Fruit fly (Drosophila melanogaster) whole organism, embryonic: ENCODE measurements around the gene tsl.
A peak's percentile ranks its signal among the peaks of the same experiment; 100 is the strongest.

Experiments
- CG10209 ChIP-seq: fragments of 200-800 bp; sonication (Bioruptor generic); optimal IDR thresholded peaks from 3 replicates; lab custom pipeline; 2017; ENCODE audit warnings: missing biosample characterization, mild to moderate bottlenecking, missing genetic modification characterization, missing genetic modification reagents
- CG10274 ChIP-seq: fragments of 200-800 bp; sonication (Bioruptor generic); optimal IDR thresholded peaks from 3 replicates; lab custom pipeline; 2017; ENCODE audit warnings: missing biosample characterization, mild to moderate bottlenecking, missing genetic modification characterization
- CG11398 ChIP-seq: fragments of 200-800 bp; sonication (Bioruptor generic); optimal IDR thresholded peaks from 2 replicates; lab custom pipeline; 2016; ENCODE audit warnings: missing biosample characterization, missing genetic modification characterization
- CG11504 ChIP-seq: fragments of 200-800 bp; sonication (Bioruptor generic); optimal IDR thresholded peaks from 3 replicates; lab custom pipeline; 2019; ENCODE audit warnings: missing biosample characterization, mild to moderate bottlenecking, missing genetic modification characterization, moderate library complexity
- CG14710 ChIP-seq: fragments of 200-800 bp; sonication (Bioruptor generic); optimal IDR thresholded peaks from 3 replicates; lab custom pipeline; 2019; ENCODE audit warnings: missing biosample characterization, mild to moderate bottlenecking, missing genetic modification characterization, moderate library complexity
- CG17912 ChIP-seq: fragments of 200-800 bp; sonication (Bioruptor generic); optimal IDR thresholded peaks from 2 replicates; lab custom pipeline; 2018; ENCODE audit warnings: missing biosample characterization, mild to moderate bottlenecking, missing genetic modification characterization
- CG33213 ChIP-seq: fragments of 200-800 bp; sonication (Bioruptor generic); optimal IDR thresholded peaks from 3 replicates; lab custom pipeline; 2016; ENCODE audit warnings: missing biosample characterization, missing genetic modification characterization
- CG3838 ChIP-seq: fragments of 200-800 bp; sonication (Bioruptor generic); optimal IDR thresholded peaks from 3 replicates; lab custom pipeline; 2016; ENCODE audit warnings: missing biosample characterization, missing genetic modification characterization
- CG42726 ChIP-seq: fragments of 200-800 bp; sonication (Bioruptor generic); IDR thresholded peaks from 2 replicates; pipeline ENCODE4 v1.3.6; 2022; ENCODE audit warnings: missing biosample characterization, missing genetic modification characterization; ENCODE audit not compliant: partially characterized antibody
- CG4360 ChIP-seq: fragments of 200-800 bp; sonication (Bioruptor generic); IDR thresholded peaks from 2 replicates; pipeline ENCODE4 v1.3.6; 2022; ENCODE audit warnings: missing biosample characterization, missing genetic modification characterization
- CG4730 ChIP-seq: fragments of 200-800 bp; sonication (Bioruptor generic); IDR thresholded peaks from 2 replicates; pipeline ENCODE4 v1.3.6; 2022; ENCODE audit warnings: missing biosample characterization, missing genetic modification characterization
- CG5180 ChIP-seq: fragments of 200-800 bp; sonication (Bioruptor generic); optimal IDR thresholded peaks from 3 replicates; lab custom pipeline; 2017; ENCODE audit warnings: missing biosample characterization, missing genetic modification characterization, mild to moderate bottlenecking, moderate library complexity, missing genetic modification reagents
- CG5245 ChIP-seq: fragments of 200-800 bp; sonication (Bioruptor generic); optimal IDR thresholded peaks from 3 replicates; lab custom pipeline; 2016; ENCODE audit warnings: missing biosample characterization, missing genetic modification characterization
- CG6254 ChIP-seq: fragments of 200-800 bp; sonication (Bioruptor generic); optimal IDR thresholded peaks from 3 replicates; lab custom pipeline; 2017; ENCODE audit warnings: mild to moderate bottlenecking, missing biosample characterization, missing genetic modification reagents, missing genetic modification characterization
- CG6791 ChIP-seq: fragments of 200-800 bp; sonication (Bioruptor generic); IDR thresholded peaks from 3 replicates; pipeline ENCODE4 v1.3.6; 2022; ENCODE audit warnings: missing biosample characterization, missing genetic modification characterization; ENCODE audit not compliant: partially characterized antibody
- CG8089 ChIP-seq: fragments of 200-800 bp; sonication (Bioruptor generic); optimal IDR thresholded peaks from 3 replicates; lab custom pipeline; 2016; ENCODE audit warnings: missing biosample characterization, missing genetic modification characterization
- CG8388 ChIP-seq: fragments of 200-800 bp; sonication (Bioruptor generic); optimal IDR thresholded peaks from 2 replicates; lab custom pipeline; 2019; ENCODE audit warnings: missing biosample characterization, mild to moderate bottlenecking, missing genetic modification characterization, moderate library complexity
- CG8765 ChIP-seq: fragments of 200-800 bp; sonication (Bioruptor generic); IDR thresholded peaks from 2 replicates; pipeline ENCODE4 v1.3.6; 2022; ENCODE audit warnings: missing biosample characterization, missing genetic modification characterization
- CG9817 ChIP-seq: fragments of 200-800 bp; sonication (Bioruptor generic); optimal IDR thresholded peaks from 2 replicates; lab custom pipeline; 2018; ENCODE audit warnings: missing biosample characterization, mild to moderate bottlenecking, missing genetic modification characterization, moderate library complexity
- Dll ChIP-seq: fragments of 200-800 bp; sonication (Bioruptor generic); IDR thresholded peaks from 4 replicates; pipeline ENCODE4 v1.3.6; 2022; ENCODE audit warnings: missing biosample characterization, missing genetic modification characterization; ENCODE audit not compliant: partially characterized antibody
- E2f2 ChIP-seq: fragments of 200-800 bp; sonication (Bioruptor generic); IDR thresholded peaks from 2 replicates; pipeline ENCODE4 v1.3.6; 2022; ENCODE audit warnings: missing biosample characterization, missing genetic modification characterization
- HLH54F ChIP-seq: fragments of 200-800 bp; sonication (Bioruptor generic); optimal IDR thresholded peaks from 3 replicates; lab custom pipeline; 2016; ENCODE audit warnings: missing biosample characterization, missing genetic modification characterization
- Hr51 ChIP-seq, 2 experiments: fragments of 200-800 bp; sonication (Bioruptor generic); optimal IDR thresholded peaks; 2 replicates in 1 of 2; 3 replicates in 1 of 2; lab custom pipeline; 2016 to 2018; ENCODE audit warnings: missing biosample characterization in 2 of 2, missing genetic modification characterization in 2 of 2, mild to moderate bottlenecking in 1 of 2, moderate library complexity in 1 of 2
- Lpt ChIP-seq: fragments of >200 bp; optimal IDR thresholded peaks from 2 replicates; lab custom pipeline; 2018; ENCODE audit warnings: missing biosample characterization, missing genetic modification characterization
- Med ChIP-seq: fragments of 200-800 bp; sonication (Bioruptor generic); peaks from one replicate; lab custom pipeline; 2016; ENCODE audit warnings: missing biosample characterization, missing genetic modification characterization, mild to moderate bottlenecking, inconsistent platforms, moderate library complexity
- Pdp1 ChIP-seq, 2 experiments: fragments of 200-800 bp; sonication (Bioruptor generic); optimal IDR thresholded peaks; 3 replicates each; lab custom pipeline; 2016; ENCODE audit warnings: missing biosample characterization in 2 of 2, missing genetic modification characterization in 2 of 2, mild to moderate bottlenecking in 1 of 2, moderate library complexity in 1 of 2
- Sin3A ChIP-seq: fragments of >200 bp; optimal IDR thresholded peaks from 2 replicates; lab custom pipeline; 2018
- TFAM ChIP-seq: fragments of 200-800 bp; sonication (Bioruptor generic); optimal IDR thresholded peaks from 2 replicates; lab custom pipeline; 2017; ENCODE audit warnings: missing biosample characterization, missing genetic modification characterization, inconsistent platforms
- amos ChIP-seq: fragments of 200-800 bp; sonication (Bioruptor generic); IDR thresholded peaks from 2 replicates; pipeline ENCODE4 v1.3.6; 2022; ENCODE audit warnings: missing biosample characterization, missing genetic modification characterization; ENCODE audit not compliant: partially characterized antibody
- gce ChIP-seq: fragments of 200-800 bp; sonication (Bioruptor generic); IDR thresholded peaks from 3 replicates; pipeline ENCODE4 v1.3.6; 2022; ENCODE audit warnings: missing biosample characterization, missing genetic modification characterization
- gcm2 ChIP-seq: fragments of 200-800 bp; sonication (Bioruptor generic); optimal IDR thresholded peaks from 2 replicates; lab custom pipeline; 2016; ENCODE audit warnings: missing biosample characterization, missing genetic modification characterization
- grn ChIP-seq: fragments of 200-800 bp; sonication (Bioruptor generic); optimal IDR thresholded peaks from 3 replicates; lab custom pipeline; 2017; ENCODE audit warnings: missing biosample characterization, missing genetic modification characterization
- hb ChIP-seq: fragments of 200-800 bp; sonication (Bioruptor generic); IDR thresholded peaks from 3 replicates; pipeline ENCODE4 v1.3.6; 2022; ENCODE audit warnings: missing biosample characterization, missing genetic modification characterization; ENCODE audit not compliant: partially characterized antibody
- lbe ChIP-seq: fragments of 200-800 bp; sonication (Bioruptor generic); optimal IDR thresholded peaks from 2 replicates; lab custom pipeline; 2016; ENCODE audit warnings: missing biosample characterization, mild to moderate bottlenecking, missing genetic modification characterization
- oc ChIP-seq: fragments of 200-800 bp; sonication (Bioruptor generic); optimal IDR thresholded peaks from 2 replicates; lab custom pipeline; 2018; ENCODE audit warnings: missing biosample characterization, mild to moderate bottlenecking, missing genetic modification characterization, moderate library complexity
- pan ChIP-seq, 4 experiments: fragments of >200 bp in 3 of 4; fragments of 200-800 bp in 1 of 4; sonication (Bioruptor generic) in 1 of 4; optimal IDR thresholded peaks in 3 of 4; IDR thresholded peaks in 1 of 4; 2 replicates each; pipeline versions ENCODE4 v1.3.6 to Lab custom; 2017 to 2022; ENCODE audit warnings: missing biosample characterization in 2 of 4, missing genetic modification characterization in 2 of 4, mixed read lengths in 1 of 4
- repo ChIP-seq: fragments of 200-800 bp; sonication (Bioruptor generic); optimal IDR thresholded peaks from 2 replicates; lab custom pipeline; 2016; ENCODE audit warnings: missing biosample characterization, missing genetic modification characterization
- scrt ChIP-seq: fragments of 200-800 bp; sonication (Bioruptor generic); optimal IDR thresholded peaks from 2 replicates; lab custom pipeline; 2018; ENCODE audit warnings: missing biosample characterization, mild to moderate bottlenecking, missing genetic modification characterization, moderate library complexity
- shn ChIP-seq: fragments of 200-800 bp; sonication (Bioruptor generic); optimal IDR thresholded peaks from 3 replicates; lab custom pipeline; 2016; ENCODE audit warnings: missing biosample characterization, missing genetic modification characterization
- sima ChIP-seq: fragments of 200-800 bp; sonication (Bioruptor generic); optimal IDR thresholded peaks from 2 replicates; lab custom pipeline; 2016; ENCODE audit warnings: missing biosample characterization, missing genetic modification characterization
- sisA ChIP-seq: fragments of 200-800 bp; sonication (Bioruptor generic); IDR thresholded peaks from 2 replicates; pipeline ENCODE4 v1.3.6; 2022; ENCODE audit warnings: missing biosample characterization, missing genetic modification characterization
- so ChIP-seq: fragments of 200-800 bp; sonication (Bioruptor generic); IDR thresholded peaks from 3 replicates; pipeline ENCODE4 v1.3.6; 2022; ENCODE audit warnings: missing biosample characterization, missing genetic modification characterization
- stc ChIP-seq: fragments of 200-800 bp; sonication (Bioruptor generic); IDR thresholded peaks from 2 replicates; pipeline ENCODE4 v1.3.6; 2022; ENCODE audit warnings: missing biosample characterization, missing genetic modification characterization
- tll ChIP-seq, 2 experiments: fragments of 200-800 bp in 1 of 2; fragments of >200 bp in 1 of 2; sonication (Bioruptor generic) in 1 of 2; optimal IDR thresholded peaks; 2 replicates each; lab custom pipeline; 2017 to 2019; ENCODE audit warnings: missing biosample characterization in 2 of 2, missing genetic modification characterization in 2 of 2, mild to moderate bottlenecking in 1 of 2, moderate library complexity in 1 of 2
- trem ChIP-seq: fragments of 200-800 bp; optimal IDR thresholded peaks from 3 replicates; lab custom pipeline; 2019; ENCODE audit warnings: missing biosample characterization, mild to moderate bottlenecking, missing genetic modification characterization, moderate library complexity
- trh ChIP-seq: fragments of 200-800 bp; sonication (Bioruptor generic); optimal IDR thresholded peaks from 2 replicates; lab custom pipeline; 2016; ENCODE audit warnings: missing biosample characterization, missing genetic modification characterization
- tx ChIP-seq: fragments of 200-800 bp; sonication (Bioruptor generic); optimal IDR thresholded peaks from 2 replicates; lab custom pipeline; 2016; ENCODE audit warnings: missing biosample characterization, missing genetic modification characterization
- unc-4 ChIP-seq: fragments of 200-800 bp; sonication (Bioruptor generic); IDR thresholded peaks from 2 replicates; pipeline ENCODE4 v1.3.6; 2022; ENCODE audit warnings: missing biosample characterization, missing genetic modification characterization; ENCODE audit not compliant: partially characterized antibody

The tsl gene

DNA sequence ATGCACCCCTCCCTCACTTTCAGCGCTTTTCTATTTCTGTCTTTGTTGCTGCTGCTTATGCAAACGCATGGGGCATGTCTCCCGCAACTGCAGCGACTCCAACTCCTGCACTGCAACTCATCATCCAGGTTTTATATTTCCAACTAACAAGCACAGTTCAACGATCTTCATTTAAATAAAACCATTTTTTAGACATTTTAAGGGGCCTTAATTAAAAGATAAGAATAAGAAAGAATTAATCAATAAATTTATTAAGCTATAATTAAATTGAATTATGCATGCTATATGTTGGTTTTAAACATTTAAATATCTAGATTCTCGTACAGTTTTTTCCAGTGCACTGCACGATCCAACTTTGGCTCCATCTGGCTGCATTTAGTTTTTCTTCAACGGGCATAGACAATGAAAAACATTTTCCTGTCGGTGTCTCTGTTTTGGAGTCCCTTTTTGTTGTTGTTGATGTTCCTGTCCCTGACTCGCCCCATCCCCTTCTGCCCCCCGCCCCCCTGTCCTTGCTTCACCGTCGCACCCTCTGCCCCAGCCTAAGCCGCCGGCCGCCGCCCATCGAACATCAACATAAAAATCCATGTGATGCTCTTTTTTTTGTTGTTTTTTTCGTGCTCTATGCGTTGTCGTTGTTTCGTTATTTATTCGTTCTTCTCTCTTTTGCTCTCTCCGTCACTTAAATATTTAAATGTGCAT lies 46.6 kb upstream of the tsl start (continued):
- TF ChIP-seq Dll (GFP tag; lab: Robert Waterston, UW) = no peak
- TF ChIP-seq amos (GFP tag; lab: Robert Waterston, UW) = no peak
- TF ChIP-seq lbe (GFP tag; lab: Kevin White, UChicago) = no peak
- peak; percentile 66 for TF ChIP-seq oc (tag; lab: Kevin White, UChicago)
- no peak for TF ChIP-seq CG10274 (GFP tag; lab: Kevin White, UChicago)
- peak; percentile 92 for TF ChIP-seq trem
- no peak for TF ChIP-seq shn
- no peak for TF ChIP-seq grn (GFP tag; lab: Kevin White, UChicago)
- peak; percentile 37; the same call in 1 of the 2 replicates for TF ChIP-seq CG4730 (GFP tag; lab: Robert Waterston, UW)
- TF ChIP-seq CG5245 (GFP tag; lab: Kevin White, UChicago) = peak; percentile 14
- no peak for TF ChIP-seq trh (GFP tag; lab: Kevin White, UChicago)
- no peak for TF ChIP-seq scrt (GFP tag; lab: Kevin White, UChicago)
- peak; percentile 75 for TF ChIP-seq CG6254 (GFP tag; lab: Kevin White, UChicago)
- no peak for TF ChIP-seq CG6791 (GFP tag; lab: Robert Waterston, UW)
- TF ChIP-seq Hr51 (GFP tag; optimal IDR thresholded peaks at IDR 0.05; lab: Kevin White, UChicago) = peak in 1 of 2 experiments; percentile 21
- TF ChIP-seq tll (GFP tag; optimal IDR thresholded peaks at IDR 0.05; lab: Kevin White, UChicago) = no peak
- no peak; the same call in 1 of the 2 replicates for TF ChIP-seq E2f2
- no peak for TF ChIP-seq CG33213 (GFP tag; lab: Kevin White, UChicago)
- TF ChIP-seq Lpt (GFP tag; lab: Kevin White, UChicago) = no peak
- no peak for TF ChIP-seq HLH54F (GFP tag; lab: Kevin White, UChicago)
- no peak for TF ChIP-seq Sin3A (lab: Kevin White, UChicago)
- TF ChIP-seq tx (GFP tag; lab: Kevin White, UChicago) = no peak
- TF ChIP-seq stc (GFP tag; lab: Robert Waterston, UW) = peak; percentile 48; the same call in 1 of the 2 replicates
- no peak for TF ChIP-seq gcm2 (GFP tag; lab: Kevin White, UChicago)
- no peak for TF ChIP-seq hb (GFP tag; lab: Robert Waterston, UW)
- peak; percentile 6 for TF ChIP-seq TFAM
- no peak for TF ChIP-seq CG17912 (GFP tag; lab: Kevin White, UChicago)
- peak; percentile 54 for TF ChIP-seq CG10209 (GFP tag; lab: Kevin White, UChicago)
- TF ChIP-seq gce (GFP tag; lab: Robert Waterston, UW) = peak; percentile 45; the same call in 1 of the 3 replicates
- no peak for TF ChIP-seq pan (optimal IDR thresholded peaks at IDR 0.05; lab: Kevin White, UChicago)
- TF ChIP-seq pan (GFP tag; optimal IDR thresholded peaks at IDR 0.05 in 1 of 2, IDR thresholded peaks at IDR 0.05 in 1 of 2) = peak in 1 of 2 experiments; percentile 22
- peak; percentile 93 for TF ChIP-seq CG14710
- TF ChIP-seq CG5180 (GFP tag; lab: Kevin White, UChicago) = no peak
- TF ChIP-seq CG9817 = no peak
- no peak for TF ChIP-seq CG11398 (GFP tag; lab: Kevin White, UChicago)
- peak; percentile 43; the same call in 1 of the 3 replicates for TF ChIP-seq so (GFP tag; lab: Robert Waterston, UW)
- peak; percentile 61 for TF ChIP-seq sisA
- TF ChIP-seq Pdp1 (GFP tag; optimal IDR thresholded peaks at IDR 0.05; lab: Kevin White, UChicago) = peak in 1 of 2 experiments; percentile 22
- TF ChIP-seq CG8089 (GFP tag; lab: Kevin White, UChicago) = no peak
- no peak for TF ChIP-seq unc-4 (GFP tag; lab: Robert Waterston, UW)
- no peak for TF ChIP-seq sima (GFP tag; lab: Kevin White, UChicago)
- peak; percentile 69 for TF ChIP-seq CG11504
- no peak for TF ChIP-seq CG3838 (GFP tag; lab: Kevin White, UChicago)
- TF ChIP-seq CG8388 (GFP tag; lab: Kevin White, UChicago) = peak; percentile 91
- TF ChIP-seq CG4360 (GFP tag; lab: Robert Waterston, UW) = no peak
- no peak for TF ChIP-seq repo (GFP tag; lab: Kevin White, UChicago)
- no peak for TF ChIP-seq CG42726 (GFP tag; lab: Robert Waterston, UW)
- TF ChIP-seq CG8765 = no peak
- no peak for TF ChIP-seq Med (GFP tag; lab: Kevin White, UChicago)
